Worm (Caenorhabditis elegans) whole organism, L3 larva: ENCODE measurements around the gene F40G12.9.

Source experiments
- nhr-12 ChIP-seq: fragments of 150-350 bp; optimal IDR thresholded peaks from 2 replicates; lab custom pipeline; 2014; ENCODE audit warnings: missing biosample characterization, missing genetic modification characterization
- pqm-1 ChIP-seq: fragments of 150-350 bp; optimal IDR thresholded peaks from 2 replicates; lab custom pipeline; 2017; ENCODE audit warnings: missing biosample characterization, missing genetic modification characterization, inconsistent platforms

DNA sequence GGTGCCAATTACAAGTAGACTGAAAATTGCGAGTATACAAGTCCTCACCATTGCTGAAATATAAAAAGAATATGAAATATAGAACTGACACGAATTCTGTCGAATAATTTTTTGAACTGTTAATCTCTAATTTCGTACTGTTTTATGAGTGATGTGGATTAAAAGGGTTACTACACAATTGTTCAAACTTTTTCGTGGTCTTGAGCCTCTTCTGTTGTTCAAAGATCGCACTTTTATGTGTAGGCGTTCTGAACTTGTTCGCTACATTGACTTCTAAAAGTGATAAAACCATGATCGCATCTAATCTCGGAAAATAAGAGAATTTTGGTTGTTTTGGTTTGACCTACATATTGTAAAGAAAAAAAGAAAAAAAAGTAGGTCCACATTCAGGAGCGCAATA, 34.4 kb upstream of the F40G12.9 start, which contains the start of gene K02E11.4:
- TF ChIP-seq nhr-12 (tag; lab: Kevin White, UChicago) (no peak), pqm-1 (no peak)
